Fruit fly (Drosophila melanogaster) whole organism, embryonic: Measurements from ENCODE around the gene Clbn.

Experiments
- Ada2b ChIP-seq: fragments of 200-800 bp; sonication (Bioruptor generic); IDR thresholded peaks from 2 replicates; pipeline ENCODE4 v1.3.6; 2022; ENCODE audit warnings: missing biosample characterization, missing genetic modification characterization
- BEAF-32 ChIP-seq: fragments of 200-800 bp; sonication (Bioruptor generic); optimal IDR thresholded peaks from 3 replicates; lab custom pipeline; 2017; ENCODE audit warnings: missing biosample characterization, missing genetic modification characterization, mild to moderate bottlenecking, moderate library complexity, missing genetic modification reagents
- C15 ChIP-seq: fragments of 200-800 bp; sonication (Bioruptor generic); IDR thresholded peaks from 3 replicates; pipeline ENCODE4 v1.3.6; 2022; ENCODE audit warnings: missing biosample characterization, missing genetic modification characterization
- CG10431 ChIP-seq: fragments of 200-800 bp; sonication (Bioruptor generic); optimal IDR thresholded peaks from 3 replicates; lab custom pipeline; 2018; ENCODE audit warnings: missing biosample characterization, mild to moderate bottlenecking, missing genetic modification characterization
- CG12104 ChIP-seq: fragments of 200-800 bp; sonication (Bioruptor generic); optimal IDR thresholded peaks from 3 replicates; lab custom pipeline; 2016; ENCODE audit warnings: missing biosample characterization, missing genetic modification characterization
- CG1233 ChIP-seq: fragments of 200-800 bp; sonication (Bioruptor generic); optimal IDR thresholded peaks from 4 replicates; lab custom pipeline; 2018; ENCODE audit warnings: missing biosample characterization, mild to moderate bottlenecking, missing genetic modification characterization
- CG12659 ChIP-seq: fragments of 200-800 bp; sonication (Bioruptor generic); optimal IDR thresholded peaks from 3 replicates; lab custom pipeline; 2017; ENCODE audit warnings: mild to moderate bottlenecking, missing biosample characterization, missing genetic modification reagents, missing genetic modification characterization
- CG13287 ChIP-seq: fragments of 200-800 bp; sonication (Bioruptor generic); IDR thresholded peaks from 2 replicates; pipeline ENCODE4 v1.3.6; 2022; ENCODE audit warnings: missing biosample characterization, missing genetic modification characterization; ENCODE audit not compliant: partially characterized antibody
- CG14441 ChIP-seq: fragments of 200-800 bp; sonication (Bioruptor generic); IDR thresholded peaks from 2 replicates; pipeline ENCODE4 v1.3.6; 2022; ENCODE audit warnings: missing biosample characterization, missing genetic modification characterization
- CG1603 ChIP-seq: fragments of 200-800 bp; sonication (Bioruptor generic); optimal IDR thresholded peaks from 2 replicates; lab custom pipeline; 2019; ENCODE audit warnings: missing biosample characterization, mild to moderate bottlenecking, missing genetic modification characterization, moderate library complexity
- CG16813 ChIP-seq: fragments of 200-800 bp; sonication (Bioruptor generic); IDR thresholded peaks from 3 replicates; pipeline ENCODE4 v1.3.6; 2022; ENCODE audit warnings: missing biosample characterization, missing genetic modification characterization; ENCODE audit not compliant: partially characterized antibody
- CG2889 ChIP-seq: fragments of 200-800 bp; sonication (Bioruptor generic); IDR thresholded peaks from 3 replicates; pipeline ENCODE4 v1.3.6; 2022; ENCODE audit warnings: missing biosample characterization, missing genetic modification characterization
- CG31441 ChIP-seq: fragments of 200-800 bp; sonication (Bioruptor generic); IDR thresholded peaks from 2 replicates; pipeline ENCODE4 v1.3.6; 2022; ENCODE audit warnings: missing biosample characterization, missing genetic modification characterization
- CG32532 ChIP-seq: fragments of 200-800 bp; sonication (Bioruptor generic); IDR thresholded peaks from 2 replicates; pipeline ENCODE4 v1.3.6; 2022; ENCODE audit warnings: missing biosample characterization, missing genetic modification characterization
- CG33557 ChIP-seq: fragments of 200-800 bp; sonication (Bioruptor generic); optimal IDR thresholded peaks from 2 replicates; lab custom pipeline; 2019; ENCODE audit warnings: missing biosample characterization, mild to moderate bottlenecking, missing genetic modification characterization, moderate library complexity
- CG34422 ChIP-seq: fragments of 200-800 bp; sonication (Bioruptor generic); IDR thresholded peaks from 3 replicates; pipeline ENCODE4 v1.3.6; 2022; ENCODE audit warnings: missing biosample characterization, missing genetic modification characterization
- CG3726 ChIP-seq: fragments of 200-800 bp; sonication (Bioruptor generic); IDR thresholded peaks from 3 replicates; pipeline ENCODE4, ENCODE4 v1.3.6; 2022; ENCODE audit warnings: missing biosample characterization, missing genetic modification characterization
- CG4328 ChIP-seq: fragments of 200-800 bp; sonication (Bioruptor generic); optimal IDR thresholded peaks from 3 replicates; lab custom pipeline; 2017; ENCODE audit warnings: missing biosample characterization, missing genetic modification reagents, missing genetic modification characterization
- CG4707 ChIP-seq: fragments of 200-800 bp; sonication (Bioruptor generic); optimal IDR thresholded peaks from 2 replicates; lab custom pipeline; 2018; ENCODE audit warnings: missing biosample characterization, mild to moderate bottlenecking, missing genetic modification characterization, moderate library complexity
- CG6175 ChIP-seq: fragments of 200-800 bp; sonication (Bioruptor generic); IDR thresholded peaks from 3 replicates; pipeline ENCODE4 v1.3.6; 2022; ENCODE audit warnings: missing biosample characterization, missing genetic modification characterization
- CG9727 ChIP-seq: fragments of 200-800 bp; sonication (Bioruptor generic); optimal IDR thresholded peaks from 3 replicates; lab custom pipeline; 2017; ENCODE audit warnings: missing biosample characterization, mild to moderate bottlenecking, missing genetic modification characterization
- E2f1 ChIP-seq: fragments of 200-800 bp; sonication (Bioruptor generic); IDR thresholded peaks from 2 replicates; pipeline ENCODE4 v1.3.6; 2022; ENCODE audit warnings: missing biosample characterization, missing genetic modification characterization
- H2.0 ChIP-seq: fragments of 200-800 bp; sonication (Bioruptor generic); IDR thresholded peaks from 2 replicates; pipeline ENCODE4 v1.3.6; 2022; ENCODE audit warnings: missing biosample characterization, missing genetic modification characterization
- Meics ChIP-seq: fragments of 200-800 bp; sonication (Bioruptor generic); optimal IDR thresholded peaks from 2 replicates; lab custom pipeline; 2017; ENCODE audit warnings: missing biosample characterization, mild to moderate bottlenecking, missing genetic modification characterization
- Scr ChIP-seq: fragments of 200-800 bp; sonication (Bioruptor generic); IDR thresholded peaks from 2 replicates; pipeline ENCODE4 v1.3.6; 2022; ENCODE audit warnings: missing biosample characterization, missing genetic modification characterization; ENCODE audit not compliant: partially characterized antibody
- Sox100B ChIP-seq: fragments of 200-800 bp; sonication (Bioruptor generic); optimal IDR thresholded peaks from 3 replicates; lab custom pipeline; 2018; ENCODE audit warnings: missing biosample characterization, mild to moderate bottlenecking, missing genetic modification characterization
- Usf ChIP-seq: fragments of 200-800 bp; sonication (Bioruptor generic); optimal IDR thresholded peaks from 2 replicates; lab custom pipeline; 2017; ENCODE audit warnings: missing genotype, missing biosample characterization, missing genetic modification characterization
- Vsx1 ChIP-seq: fragments of 200-800 bp; sonication (Bioruptor generic); optimal IDR thresholded peaks from 2 replicates; lab custom pipeline; 2017; ENCODE audit warnings: missing biosample characterization, mild to moderate bottlenecking, missing genetic modification characterization, missing genetic modification reagents
- ap ChIP-seq: fragments of 200-800 bp; sonication (Bioruptor generic); IDR thresholded peaks from 2 replicates; pipeline ENCODE4 v1.3.6; 2022; ENCODE audit warnings: missing biosample characterization, missing genetic modification characterization
- bcd ChIP-seq: fragments of 200-800 bp; sonication (Bioruptor generic); optimal IDR thresholded peaks from 2 replicates; lab custom pipeline; 2017; ENCODE audit warnings: missing biosample characterization, mild to moderate bottlenecking, missing genetic modification characterization
- bowl ChIP-seq: fragments of 200-800 bp; sonication (Bioruptor generic); IDR thresholded peaks from 2 replicates; pipeline ENCODE4 v1.3.6; 2022; ENCODE audit warnings: missing biosample characterization, missing genetic modification characterization
- ci ChIP-seq: fragments of 200-800 bp; sonication (Bioruptor generic); IDR thresholded peaks from 3 replicates; pipeline ENCODE4 v1.3.6; 2022; ENCODE audit warnings: missing biosample characterization, missing genetic modification characterization
- dati ChIP-seq: fragments of 200-800 bp; sonication (Bioruptor generic); IDR thresholded peaks from 2 replicates; pipeline ENCODE4 v1.3.6; 2022; ENCODE audit warnings: missing biosample characterization, missing genetic modification characterization
- gce ChIP-seq: fragments of 200-800 bp; sonication (Bioruptor generic); IDR thresholded peaks from 3 replicates; pipeline ENCODE4 v1.3.6; 2022; ENCODE audit warnings: missing biosample characterization, missing genetic modification characterization
- gsb ChIP-seq: fragments of 200-800 bp; sonication (Bioruptor generic); IDR thresholded peaks from 2 replicates; pipeline ENCODE4 v1.3.6; 2022; ENCODE audit warnings: missing biosample characterization, missing genetic modification characterization
- hbn ChIP-seq: fragments of 200-800 bp; sonication (Bioruptor generic); IDR thresholded peaks from 2 replicates; pipeline ENCODE4 v1.3.6; 2022; ENCODE audit warnings: missing biosample characterization, missing genetic modification characterization; ENCODE audit not compliant: partially characterized antibody
- ind ChIP-seq: fragments of 200-800 bp; sonication (Bioruptor generic); optimal IDR thresholded peaks from 3 replicates; lab custom pipeline; 2016; ENCODE audit warnings: missing biosample characterization, missing genetic modification characterization
- lmd ChIP-seq: fragments of 200-800 bp; sonication (Bioruptor generic); IDR thresholded peaks from 2 replicates; pipeline ENCODE4 v1.3.6; 2022; ENCODE audit warnings: missing biosample characterization, missing genetic modification characterization
- mld ChIP-seq: fragments of 200-800 bp; sonication (Bioruptor generic); IDR thresholded peaks from 3 replicates; pipeline ENCODE4 v1.3.6; 2022; ENCODE audit warnings: missing biosample characterization, missing genetic modification characterization; ENCODE audit not compliant: partially characterized antibody
- nom ChIP-seq: fragments of 200-800 bp; sonication (Bioruptor generic); optimal IDR thresholded peaks from 2 replicates; lab custom pipeline; 2017; ENCODE audit warnings: missing biosample characterization, missing genetic modification characterization, mild to moderate bottlenecking, moderate library complexity, missing genetic modification reagents
- onecut ChIP-seq: fragments of 200-800 bp; sonication (Bioruptor generic); IDR thresholded peaks from 2 replicates; pipeline ENCODE4 v1.3.6; 2022; ENCODE audit warnings: missing biosample characterization, missing genetic modification characterization
- ranshi ChIP-seq: fragments of 200-800 bp; sonication (Bioruptor generic); IDR thresholded peaks from 2 replicates; pipeline ENCODE4 v1.3.6; 2022; ENCODE audit warnings: missing biosample characterization, missing genetic modification characterization
- sob ChIP-seq: fragments of 200-800 bp; sonication (Bioruptor generic); IDR thresholded peaks from 2 replicates; pipeline ENCODE4 v1.3.6; 2022; ENCODE audit warnings: missing biosample characterization, missing genetic modification characterization
- sug ChIP-seq: fragments of 200-800 bp; optimal IDR thresholded peaks from 2 replicates; lab custom pipeline; 2019; ENCODE audit warnings: missing biosample characterization, mild to moderate bottlenecking, missing genetic modification characterization, moderate library complexity
- tgo ChIP-seq: fragments of 200-800 bp; sonication (Bioruptor generic); IDR thresholded peaks from 3 replicates; pipeline ENCODE4 v1.3.6; 2022; ENCODE audit warnings: missing biosample characterization, missing genetic modification characterization
- ttk ChIP-seq: fragments of 200-800 bp; sonication (Bioruptor generic); IDR thresholded peaks from 2 replicates; pipeline ENCODE4 v2.1.2; 2022; ENCODE audit warnings: missing biosample characterization, missing genetic modification characterization
- unc-4 ChIP-seq: fragments of 200-800 bp; sonication (Bioruptor generic); IDR thresholded peaks from 2 replicates; pipeline ENCODE4 v1.3.6; 2022; ENCODE audit warnings: missing biosample characterization, missing genetic modification characterization; ENCODE audit not compliant: partially characterized antibody
- vnd ChIP-seq: fragments of 200-800 bp; sonication (Bioruptor generic); IDR thresholded peaks from 3 replicates; pipeline ENCODE4 v1.3.6; 2022; ENCODE audit warnings: missing biosample characterization, missing genetic modification characterization; ENCODE audit not compliant: partially characterized antibody
- wek ChIP-seq: fragments of 200-800 bp; sonication (Bioruptor generic); optimal IDR thresholded peaks from 3 replicates; lab custom pipeline; 2018; ENCODE audit warnings: missing biosample characterization, mild to moderate bottlenecking, missing genetic modification characterization, moderate library complexity

Clbn gene

dm6 chr3R:25123262-25123661 is 4.0 kb upstream of the Clbn start, which contains the start of gene vig2 (continued):
- TF ChIP-seq CG31441 (0 out of 2 replicates have a peak, but pooled peaks have one; percentile 13), sug (tag; lab: Kevin White, UChicago) (peak; percentile 15), mld (GFP tag; lab: Robert Waterston, UW) (peak; percentile 91), Vsx1 (peak; percentile 43), Scr (GFP tag; lab: Robert Waterston, UW) (peak; percentile 90), BEAF-32 (GFP tag; lab: Kevin White, UChicago) (peak; percentile 71), bcd (GFP tag; lab: Kevin White, UChicago) (peak; percentile 72), Meics (peak; percentile 74), CG34422 (GFP tag; lab: Robert Waterston, UW) (peak; percentile 82), sob (GFP tag; lab: Robert Waterston, UW) (peak; percentile 84), CG6175 (peak; percentile 71; the same call in 1 of the 3 replicates), CG2889 (peak; percentile 63; the same call in 2 of the 3 replicates), ranshi (peak; percentile 66; the same call in 1 of the 2 replicates), gsb (GFP tag; lab: Robert Waterston, UW) (peak; percentile 49; the same call in 1 of the 2 replicates), Sox100B (peak; percentile 39), CG16813 (GFP tag; lab: Robert Waterston, UW) (peak; percentile 91), wek (GFP tag; lab: Kevin White, UChicago) (peak; percentile 22), CG4707 (GFP tag; lab: Kevin White, UChicago) (peak; percentile 19), vnd (GFP tag; lab: Robert Waterston, UW) (peak; percentile 85), unc-4 (GFP tag; lab: Robert Waterston, UW) (peak; percentile 75), ap (GFP tag; lab: Robert Waterston, UW) (peak; percentile 43; the same call in 1 of the 2 replicates), CG33557 (GFP tag; lab: Kevin White, UChicago) (peak; percentile 12), gce (GFP tag; lab: Robert Waterston, UW) (peak; percentile 75; the same call in 2 of the 3 replicates), CG9727 (peak; percentile 72), Usf (GFP tag; lab: Kevin White, UChicago) (peak; percentile 39), CG32532 (GFP tag; lab: Robert Waterston, UW) (peak; percentile 90), CG13287 (GFP tag; lab: Robert Waterston, UW) (peak; percentile 72), CG12659 (GFP tag; lab: Kevin White, UChicago) (peak; percentile 44), CG14441 (GFP tag; lab: Robert Waterston, UW) (peak; percentile 66), CG4328 (GFP tag; lab: Kevin White, UChicago) (peak; percentile 17), CG1603 (tag; lab: Kevin White, UChicago) (peak; percentile 32), ci (GFP tag; lab: Robert Waterston, UW) (peak; percentile 95), CG1233 (GFP tag; lab: Kevin White, UChicago) (peak; percentile 66), nom (GFP tag; lab: Kevin White, UChicago) (peak; percentile 26), tgo (GFP tag; lab: Robert Waterston, UW) (peak; percentile 53), H2.0 (GFP tag; lab: Robert Waterston, UW) (peak; percentile 85), hbn (GFP tag; lab: Robert Waterston, UW) (peak; percentile 57), bowl (GFP tag; lab: Robert Waterston, UW) (peak; percentile 73), E2f1 (GFP tag; lab: Robert Waterston, UW) (peak; percentile 67), lmd (peak; percentile 71; the same call in 1 of the 2 replicates), ind (GFP tag; lab: Kevin White, UChicago) (peak; percentile 20), CG3726 (GFP tag; lab: Robert Waterston, UW) (0 out of 3 replicates have a peak, but pooled peaks have one; percentile 63), dati (GFP tag; lab: Robert Waterston, UW) (0 out of 2 replicates have a peak, but pooled peaks have one; percentile 62), ttk (GFP tag; lab: Robert Waterston, UW) (peak; percentile 77; the same call in 1 of the 2 replicates), C15 (GFP tag; lab: Robert Waterston, UW) (0 out of 3 replicates have a peak, but pooled peaks have one; percentile 63), CG10431 (GFP tag; lab: Kevin White, UChicago) (peak; percentile 54), Ada2b (GFP tag; lab: Robert Waterston, UW) (peak; percentile 29; the same call in 1 of the 2 replicates), CG12104 (peak; percentile 54), onecut (peak; percentile 84)
